Fruit fly (Drosophila melanogaster) whole organism, embryonic: Measurements from ENCODE around the gene BuGZ.
A peak's percentile ranks its signal among the peaks of the same experiment; 100 is the strongest.

Experiments used
- CG10366 ChIP-seq: fragments of 200-800 bp; sonication (Bioruptor generic); IDR thresholded peaks from 2 replicates; pipeline ENCODE4 v1.3.6; 2022; ENCODE audit warnings: missing biosample characterization, missing genetic modification characterization
- CG11695 ChIP-seq: fragments of 200-800 bp; sonication (Bioruptor generic); IDR thresholded peaks from 3 replicates; pipeline ENCODE4 v1.3.6; 2022; ENCODE audit warnings: missing biosample characterization, missing genetic modification characterization
- CG12236 ChIP-seq: fragments of 200-800 bp; sonication (Bioruptor generic); optimal IDR thresholded peaks from 2 replicates; lab custom pipeline; 2016; ENCODE audit warnings: missing biosample characterization, missing genetic modification characterization
- CG12299 ChIP-seq: fragments of 200-800 bp; sonication (Bioruptor generic); optimal IDR thresholded peaks from 2 replicates; lab custom pipeline; 2018; ENCODE audit warnings: missing biosample characterization, mild to moderate bottlenecking, missing genetic modification characterization
- CG12769 ChIP-seq: fragments of 200-800 bp; sonication (Bioruptor generic); optimal IDR thresholded peaks from 2 replicates; lab custom pipeline; 2019; ENCODE audit warnings: missing biosample characterization, mild to moderate bottlenecking, missing genetic modification characterization, moderate library complexity
- CG13287 ChIP-seq: fragments of 200-800 bp; sonication (Bioruptor generic); IDR thresholded peaks from 2 replicates; pipeline ENCODE4 v1.3.6; 2022; ENCODE audit warnings: missing biosample characterization, missing genetic modification characterization; ENCODE audit not compliant: partially characterized antibody
- CG17186 ChIP-seq: fragments of 200-800 bp; sonication (Bioruptor generic); optimal IDR thresholded peaks from 3 replicates; lab custom pipeline; 2017; ENCODE audit warnings: missing biosample characterization, missing genetic modification reagents, missing genetic modification characterization
- CG2120 ChIP-seq: fragments of 200-800 bp; sonication (Bioruptor generic); optimal IDR thresholded peaks from 3 replicates; lab custom pipeline; 2016; ENCODE audit warnings: missing biosample characterization, missing genetic modification characterization
- CG2199 ChIP-seq: fragments of 200-800 bp; sonication (Bioruptor generic); IDR thresholded peaks from 3 replicates; pipeline ENCODE4 v1.3.6; 2022; ENCODE audit warnings: missing biosample characterization, missing genetic modification characterization
- CG3281 ChIP-seq: fragments of 200-800 bp; sonication (Bioruptor generic); optimal IDR thresholded peaks from 3 replicates; lab custom pipeline; 2017; ENCODE audit warnings: missing biosample characterization, mild to moderate bottlenecking, missing genetic modification characterization
- CG34224 ChIP-seq: fragments of 200-800 bp; sonication (Bioruptor generic); IDR thresholded peaks from 3 replicates; pipeline ENCODE4 v1.3.6; 2022; ENCODE audit warnings: missing biosample characterization, missing genetic modification characterization; ENCODE audit not compliant: partially characterized antibody
- CG4707 ChIP-seq: fragments of 200-800 bp; sonication (Bioruptor generic); optimal IDR thresholded peaks from 2 replicates; lab custom pipeline; 2018; ENCODE audit warnings: missing biosample characterization, mild to moderate bottlenecking, missing genetic modification characterization, moderate library complexity
- CG6175 ChIP-seq: fragments of 200-800 bp; sonication (Bioruptor generic); IDR thresholded peaks from 3 replicates; pipeline ENCODE4 v1.3.6; 2022; ENCODE audit warnings: missing biosample characterization, missing genetic modification characterization
- CG7271 ChIP-seq: fragments of 200-800 bp; sonication (Bioruptor generic); optimal IDR thresholded peaks from 2 replicates; lab custom pipeline; 2018; ENCODE audit warnings: missing biosample characterization, mild to moderate bottlenecking, missing genetic modification characterization, moderate library complexity
- CG9437 ChIP-seq: fragments of 200-800 bp; sonication (Bioruptor generic); optimal IDR thresholded peaks from 2 replicates; lab custom pipeline; 2018; ENCODE audit warnings: missing biosample characterization, mild to moderate bottlenecking, missing genetic modification characterization
- CG9797 ChIP-seq: fragments of 200-800 bp; sonication (Bioruptor generic); optimal IDR thresholded peaks from 3 replicates; lab custom pipeline; 2018; ENCODE audit warnings: missing biosample characterization, mild to moderate bottlenecking, missing genetic modification characterization
- D19A ChIP-seq: fragments of 200-800 bp; optimal IDR thresholded peaks from 3 replicates; lab custom pipeline; 2019; ENCODE audit warnings: missing biosample characterization, mild to moderate bottlenecking, missing genetic modification characterization, moderate library complexity
- Dad ChIP-seq: fragments of 200-800 bp; sonication (Bioruptor generic); optimal IDR thresholded peaks from 3 replicates; lab custom pipeline; 2016; ENCODE audit warnings: missing biosample characterization, missing genetic modification characterization
- Dref ChIP-seq: fragments of 200-800 bp; sonication (Bioruptor generic); IDR thresholded peaks from 2 replicates; pipeline ENCODE4 v1.3.6; 2022; ENCODE audit warnings: missing biosample characterization, missing genetic modification characterization
- Ets97D ChIP-seq: fragments of 200-800 bp; sonication (Bioruptor generic); optimal IDR thresholded peaks from 3 replicates; lab custom pipeline; 2016; ENCODE audit warnings: missing biosample characterization, missing genetic modification characterization
- Hand ChIP-seq: fragments of 200-800 bp; sonication (Bioruptor generic); optimal IDR thresholded peaks from 2 replicates; lab custom pipeline; 2017; ENCODE audit warnings: mild to moderate bottlenecking, missing biosample characterization, missing genetic modification reagents, missing genetic modification characterization
- HmgZ ChIP-seq: fragments of 200-800 bp; sonication (Bioruptor generic); optimal IDR thresholded peaks from 2 replicates; lab custom pipeline; 2018; ENCODE audit warnings: missing biosample characterization, mild to moderate bottlenecking, missing genetic modification characterization
- Med ChIP-seq: fragments of 200-800 bp; sonication (Bioruptor generic); peaks from one replicate; lab custom pipeline; 2016; ENCODE audit warnings: missing biosample characterization, missing genetic modification characterization, mild to moderate bottlenecking, inconsistent platforms, moderate library complexity
- Trl ChIP-seq, 3 experiments: fragments of >200 bp in 2 of 3; fragments of 200-800 bp in 1 of 3; sonication (Bioruptor generic) in 1 of 3; optimal IDR thresholded peaks; 2 replicates in 1 of 3; 3 replicates in 2 of 3; lab custom pipeline; 2016 to 2017; ENCODE audit warnings: missing biosample characterization in 1 of 3, missing genetic modification characterization in 1 of 3
- amos ChIP-seq: fragments of 200-800 bp; sonication (Bioruptor generic); IDR thresholded peaks from 2 replicates; pipeline ENCODE4 v1.3.6; 2022; ENCODE audit warnings: missing biosample characterization, missing genetic modification characterization; ENCODE audit not compliant: partially characterized antibody
- az2 ChIP-seq: fragments of 200-800 bp; sonication (Bioruptor generic); optimal IDR thresholded peaks from 3 replicates; lab custom pipeline; 2016; ENCODE audit warnings: missing biosample characterization, missing genetic modification characterization
- chinmo ChIP-seq: fragments of 200-800 bp; sonication (Bioruptor generic); IDR thresholded peaks from 4 replicates; pipeline ENCODE4 v1.3.6; 2022; ENCODE audit warnings: missing biosample characterization, missing genetic modification characterization; ENCODE audit not compliant: partially characterized antibody
- croc ChIP-seq: fragments of 200-800 bp; sonication (Bioruptor generic); conservative IDR thresholded peaks from 3 replicates; pipeline ENCODE4 v1.3.6; 2022; ENCODE audit warnings: missing biosample characterization, missing genetic modification characterization
- da ChIP-seq: fragments of 200-800 bp; sonication (Bioruptor generic); optimal IDR thresholded peaks from 2 replicates; lab custom pipeline; 2016; ENCODE audit warnings: missing biosample characterization, missing genetic modification characterization
- fru ChIP-seq: fragments of >200 bp; optimal IDR thresholded peaks from 2 replicates; lab custom pipeline; 2017
- gem ChIP-seq: fragments of 200-800 bp; sonication (Bioruptor generic); optimal IDR thresholded peaks from 2 replicates; lab custom pipeline; 2019; ENCODE audit warnings: missing biosample characterization, mild to moderate bottlenecking, missing genetic modification characterization, moderate library complexity
- gro ChIP-seq: fragments of 200-800 bp; sonication (Bioruptor generic); optimal IDR thresholded peaks from 2 replicates; lab custom pipeline; 2016; ENCODE audit warnings: missing biosample characterization, missing genetic modification characterization
- gsb ChIP-seq: fragments of 200-800 bp; sonication (Bioruptor generic); IDR thresholded peaks from 2 replicates; pipeline ENCODE4 v1.3.6; 2022; ENCODE audit warnings: missing biosample characterization, missing genetic modification characterization
- hkb ChIP-seq, 2 experiments: fragments of 200-800 bp in 1 of 2; fragments of >200 bp in 1 of 2; sonication (Bioruptor generic) in 1 of 2; IDR thresholded peaks in 1 of 2; optimal IDR thresholded peaks in 1 of 2; 2 replicates each; pipeline versions ENCODE4 v1.3.6 to Lab custom; 2017 to 2022; ENCODE audit warnings: missing biosample characterization in 1 of 2, missing genetic modification characterization in 1 of 2
- kni ChIP-seq: fragments of 200-800 bp; sonication (Bioruptor generic); optimal IDR thresholded peaks from 3 replicates; lab custom pipeline; 2017; ENCODE audit warnings: mild to moderate bottlenecking, missing biosample characterization, missing genetic modification reagents, missing genetic modification characterization
- lab ChIP-seq: fragments of 200-800 bp; sonication (Bioruptor generic); optimal IDR thresholded peaks from 3 replicates; lab custom pipeline; 2017; ENCODE audit warnings: missing biosample characterization, missing genetic modification characterization, mild to moderate bottlenecking, moderate library complexity, missing genetic modification reagents
- lola ChIP-seq, 3 experiments: fragments of >200 bp in 2 of 3; fragments of 200-800 bp in 1 of 3; sonication (Bioruptor generic) in 1 of 3; optimal IDR thresholded peaks; 2 replicates each; lab custom pipeline; 2017 to 2019; ENCODE audit warnings: missing biosample characterization in 3 of 3, missing genetic modification characterization in 3 of 3, mild to moderate bottlenecking in 1 of 3, moderate library complexity in 1 of 3
- luna ChIP-seq: fragments of 200-800 bp; sonication (Bioruptor generic); optimal IDR thresholded peaks from 2 replicates; lab custom pipeline; 2016; ENCODE audit warnings: missing biosample characterization, missing genetic modification characterization
- odd ChIP-seq: fragments of 200-800 bp; sonication (Bioruptor generic); optimal IDR thresholded peaks from 2 replicates; lab custom pipeline; 2017; ENCODE audit warnings: missing biosample characterization, mild to moderate bottlenecking, missing genetic modification characterization
- salm ChIP-seq: fragments of 200-800 bp; sonication (Bioruptor generic); optimal IDR thresholded peaks from 2 replicates; lab custom pipeline; 2018; ENCODE audit warnings: missing biosample characterization, mild to moderate bottlenecking, missing genetic modification characterization
- sd ChIP-seq: fragments of 200-800 bp; sonication (Bioruptor generic); optimal IDR thresholded peaks from 3 replicates; lab custom pipeline; 2018; ENCODE audit warnings: missing biosample characterization, mild to moderate bottlenecking, missing genetic modification characterization, moderate library complexity
- sens ChIP-seq: fragments of 200-800 bp; sonication (Bioruptor generic); peaks from one replicate; lab custom pipeline; 2016; ENCODE audit warnings: missing biosample characterization, missing genetic modification characterization
- shn ChIP-seq: fragments of 200-800 bp; sonication (Bioruptor generic); optimal IDR thresholded peaks from 3 replicates; lab custom pipeline; 2016; ENCODE audit warnings: missing biosample characterization, missing genetic modification characterization
- sisA ChIP-seq: fragments of 200-800 bp; sonication (Bioruptor generic); IDR thresholded peaks from 2 replicates; pipeline ENCODE4 v1.3.6; 2022; ENCODE audit warnings: missing biosample characterization, missing genetic modification characterization
- sob ChIP-seq: fragments of 200-800 bp; sonication (Bioruptor generic); IDR thresholded peaks from 2 replicates; pipeline ENCODE4 v1.3.6; 2022; ENCODE audit warnings: missing biosample characterization, missing genetic modification characterization
- sr ChIP-seq: fragments of 200-800 bp; sonication (Bioruptor generic); IDR thresholded peaks from 3 replicates; pipeline ENCODE4 v1.3.6; 2022; ENCODE audit warnings: missing biosample characterization, missing genetic modification characterization
- stc ChIP-seq: fragments of 200-800 bp; sonication (Bioruptor generic); IDR thresholded peaks from 2 replicates; pipeline ENCODE4 v1.3.6; 2022; ENCODE audit warnings: missing biosample characterization, missing genetic modification characterization
- vnd ChIP-seq: fragments of 200-800 bp; sonication (Bioruptor generic); IDR thresholded peaks from 3 replicates; pipeline ENCODE4 v1.3.6; 2022; ENCODE audit warnings: missing biosample characterization, missing genetic modification characterization; ENCODE audit not compliant: partially characterized antibody
- wek ChIP-seq: fragments of 200-800 bp; sonication (Bioruptor generic); optimal IDR thresholded peaks from 3 replicates; lab custom pipeline; 2018; ENCODE audit warnings: missing biosample characterization, mild to moderate bottlenecking, missing genetic modification characterization, moderate library complexity

BuGZ gene

dm6 chr2L:16752340-16752739, 9.1 kb downstream of the BuGZ start:
- no peak for TF ChIP-seq chinmo (GFP tag; lab: Robert Waterston, UW)
- no peak for TF ChIP-seq odd
- TF ChIP-seq CG2120 (GFP tag; lab: Kevin White, UChicago), result no peak
- no peak for TF ChIP-seq gro (GFP tag; lab: Kevin White, UChicago)
- TF ChIP-seq vnd (GFP tag; lab: Robert Waterston, UW), result no peak
- TF ChIP-seq sd (tag; lab: Kevin White, UChicago), result no peak
- peak; percentile 61 for TF ChIP-seq sens (GFP tag; lab: Kevin White, UChicago)
- TF ChIP-seq stc (GFP tag; lab: Robert Waterston, UW), result no peak
- no peak for TF ChIP-seq CG11695 (GFP tag; lab: Robert Waterston, UW)
- TF ChIP-seq Hand (GFP tag; lab: Kevin White, UChicago), result no peak
- no peak for TF ChIP-seq fru
- TF ChIP-seq CG10366 (GFP tag; lab: Robert Waterston, UW), result no peak
- TF ChIP-seq CG2199 (GFP tag; lab: Robert Waterston, UW), result 0 out of 3 replicates have a peak, but pooled peaks have one; percentile 58
- no peak for TF ChIP-seq Dad
- no peak for TF ChIP-seq sr (GFP tag; lab: Robert Waterston, UW)

DNA sequence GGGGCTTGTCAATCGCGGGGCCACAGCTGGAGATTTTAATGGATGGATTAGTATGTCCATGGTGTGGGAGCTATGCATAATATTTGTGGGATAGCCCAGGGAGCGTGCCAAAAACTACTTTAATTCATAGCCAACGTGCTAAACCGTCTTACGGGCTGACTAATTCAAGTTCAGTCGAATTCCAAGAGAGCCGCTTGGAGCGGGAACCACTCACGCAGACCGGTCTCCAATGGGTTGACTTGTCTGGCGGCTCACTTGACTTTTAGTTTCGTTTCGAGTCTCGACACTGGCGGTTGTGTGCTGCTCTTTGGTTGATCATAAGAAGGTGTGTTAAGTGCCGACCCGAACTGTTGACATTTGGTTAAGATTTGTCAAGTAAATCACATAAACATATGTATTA, 10.9 kb downstream of the BuGZ start, which contains the start of gene yellow-b:
Gene yellow-b, plus strand, starts transcription at position 263 of the 400 bp plus-strand sequence.
- TF ChIP-seq chinmo (GFP tag; lab: Robert Waterston, UW) (peak; percentile 69; the same call in 1 of the 4 replicates), kni (GFP tag; lab: Kevin White, UChicago) (no peak), hkb (optimal IDR thresholded peaks at IDR 0.05; lab: Kevin White, UChicago) (no peak), hkb (GFP tag; IDR thresholded peaks at IDR 0.05; lab: Robert Waterston, UW) (no peak), CG34224 (GFP tag; lab: Robert Waterston, UW) (0 out of 3 replicates have a peak, but pooled peaks have one; percentile 20), CG12299 (tag; lab: Kevin White, UChicago) (no peak), HmgZ (tag; lab: Kevin White, UChicago) (no peak), CG4707 (GFP tag; lab: Kevin White, UChicago) (no peak), Dref (GFP tag; lab: Robert Waterston, UW) (no peak), CG12769 (tag; lab: Kevin White, UChicago) (peak; percentile 72), CG7271 (tag; lab: Kevin White, UChicago) (no peak), az2 (GFP tag; lab: Kevin White, UChicago) (no peak), sd (tag; lab: Kevin White, UChicago) (peak; percentile 98), D19A (tag; lab: Kevin White, UChicago) (no peak), shn (no peak), CG12236 (GFP tag; lab: Kevin White, UChicago) (no peak), CG6175 (GFP tag; lab: Robert Waterston, UW) (no peak), sisA (GFP tag; lab: Robert Waterston, UW) (no peak), amos (0 out of 2 replicates have a peak, but pooled peaks have one; percentile 9), luna (GFP tag; lab: Kevin White, UChicago) (no peak), CG9797 (GFP tag; lab: Kevin White, UChicago) (no peak), Trl (optimal IDR thresholded peaks at IDR 0.05; lab: Kevin White, UChicago) (peak; percentile 14 to 21), Trl (GFP tag; optimal IDR thresholded peaks at IDR 0.05; lab: Kevin White, UChicago) (no peak), lab (GFP tag; lab: Kevin White, UChicago) (no peak), wek (GFP tag; lab: Kevin White, UChicago) (no peak), sob (GFP tag; lab: Robert Waterston, UW) (peak; percentile 31; the same call in 1 of the 2 replicates), CG9437 (GFP tag; lab: Kevin White, UChicago) (no peak), da (no peak), salm (no peak), Ets97D (no peak), gsb (no peak), croc (no peak), CG3281 (GFP tag; lab: Kevin White, UChicago) (no peak), CG13287 (GFP tag; lab: Robert Waterston, UW) (peak; percentile 29; the same call in 1 of the 2 replicates), CG17186 (GFP tag; lab: Kevin White, UChicago) (no peak), lola (GFP tag; optimal IDR thresholded peaks at IDR 0.05; lab: Kevin White, UChicago) (no peak), Med (GFP tag; lab: Kevin White, UChicago) (peak; percentile 76), gem (tag; lab: Kevin White, UChicago) (no peak)
